Fruit fly (Drosophila melanogaster) whole organism, wandering third instar larva: Measurements from ENCODE around the gene CG16781.

Source experiments
- CG32264 ChIP-seq: fragments of 200-800 bp; sonication (Bioruptor generic); optimal IDR thresholded peaks from 2 replicates; lab custom pipeline; 2016; ENCODE audit warnings: missing biosample characterization, missing genetic modification characterization
- CrebA ChIP-seq: fragments of 200-800 bp; sonication (Bioruptor generic); optimal IDR thresholded peaks from 2 replicates; lab custom pipeline; 2016; ENCODE audit warnings: missing biosample characterization, mild to moderate bottlenecking, missing genetic modification characterization, borderline replicate concordance
- Dfd ChIP-seq: fragments of >200 bp; optimal IDR thresholded peaks from 2 replicates; lab custom pipeline; 2017; ENCODE audit warnings: missing biosample characterization, missing genetic modification characterization
- Dif ChIP-seq: fragments of 200-275, 200-300 bp; sonication (Bioruptor generic); optimal IDR thresholded peaks from 2 replicates; lab custom pipeline; 2018; ENCODE audit warnings: missing biosample characterization, missing genetic modification characterization; ENCODE audit not compliant: partially characterized antibody
- GATAd ChIP-seq: sonication (Bioruptor generic); optimal IDR thresholded peaks from 2 replicates; lab custom pipeline; 2016; ENCODE audit warnings: missing biosample characterization, missing genetic modification characterization
- HLH106 ChIP-seq: fragments of 200-800 bp; optimal IDR thresholded peaks from 3 replicates; lab custom pipeline; 2019; ENCODE audit warnings: missing biosample characterization, mild to moderate bottlenecking, missing genetic modification characterization, moderate library complexity
- Hnf4 ChIP-seq: fragments of 200-800 bp; sonication (Bioruptor generic); optimal IDR thresholded peaks from 2 replicates; lab custom pipeline; 2016; ENCODE audit warnings: missing biosample characterization, mild to moderate bottlenecking, missing genetic modification characterization
- Hr78 ChIP-seq: fragments of >200 bp; optimal IDR thresholded peaks from 2 replicates; lab custom pipeline; 2017; ENCODE audit warnings: missing biosample characterization, missing genetic modification characterization
- Hr83 ChIP-seq: fragments of 200-300 bp; sonication (Bioruptor generic); optimal IDR thresholded peaks from 2 replicates; lab custom pipeline; 2016; ENCODE audit warnings: missing biosample characterization, mild to moderate bottlenecking, missing genetic modification characterization, moderate library complexity; ENCODE audit not compliant: poor library complexity, severe bottlenecking
- Jra ChIP-seq: sonication (Bioruptor generic); optimal IDR thresholded peaks from 2 replicates; lab custom pipeline; 2016; ENCODE audit warnings: missing biosample characterization, missing genetic modification characterization
- Mio ChIP-seq: sonication (Bioruptor generic); optimal IDR thresholded peaks from 2 replicates; lab custom pipeline; 2016; ENCODE audit warnings: missing biosample characterization, missing genetic modification characterization
- Myc ChIP-seq: fragments of >200 bp; optimal IDR thresholded peaks from 2 replicates; lab custom pipeline; 2017
- OdsH ChIP-seq: fragments of 200-800 bp; sonication (Bioruptor generic); optimal IDR thresholded peaks from 2 replicates; lab custom pipeline; 2016; ENCODE audit warnings: missing biosample characterization, mild to moderate bottlenecking, missing genetic modification characterization
- Vsx2 ChIP-seq: fragments of 200-300, 225-300 bp; sonication (Bioruptor generic); optimal IDR thresholded peaks from 2 replicates; lab custom pipeline; 2018; ENCODE audit warnings: missing biosample characterization, missing genetic modification characterization; ENCODE audit not compliant: partially characterized antibody
- br ChIP-seq: fragments of 200-800 bp; sonication (Bioruptor generic); optimal IDR thresholded peaks from 2 replicates; lab custom pipeline; 2016; ENCODE audit warnings: missing biosample characterization, missing genetic modification characterization
- brk ChIP-seq: fragments of 200-800 bp; sonication (Bioruptor generic); optimal IDR thresholded peaks from 2 replicates; lab custom pipeline; 2016; ENCODE audit warnings: missing biosample characterization, mild to moderate bottlenecking, missing genetic modification characterization
- dmrt93B ChIP-seq: fragments of 200-800 bp; sonication (Bioruptor generic); optimal IDR thresholded peaks from 2 replicates; lab custom pipeline; 2018; ENCODE audit warnings: missing biosample characterization, mild to moderate bottlenecking, missing genetic modification characterization
- dsf ChIP-seq: sonication (Bioruptor generic); optimal IDR thresholded peaks from 2 replicates; lab custom pipeline; 2016; ENCODE audit warnings: missing biosample characterization, missing genetic modification characterization, borderline replicate concordance
- ey ChIP-seq: fragments of 200-800 bp; sonication (Bioruptor generic); optimal IDR thresholded peaks from 2 replicates; lab custom pipeline; 2016; ENCODE audit warnings: missing biosample characterization, missing genetic modification characterization
- foxo ChIP-seq, 2 experiments: fragments of 200-800 bp; sonication (Bioruptor generic); optimal IDR thresholded peaks; 2 replicates in 1 of 2; 3 replicates in 1 of 2; lab custom pipeline; 2016 to 2017; ENCODE audit warnings: missing biosample characterization in 2 of 2, missing genetic modification characterization in 2 of 2
- h ChIP-seq: fragments of 200-800 bp; sonication (Bioruptor generic); optimal IDR thresholded peaks from 3 replicates; lab custom pipeline; 2016; ENCODE audit warnings: missing biosample characterization, mild to moderate bottlenecking, missing genetic modification characterization
- jim ChIP-seq: fragments of 175-275, 200-325 bp; sonication (Bioruptor generic); optimal IDR thresholded peaks from 2 replicates; lab custom pipeline; 2016; ENCODE audit warnings: missing biosample characterization, mild to moderate bottlenecking, missing genetic modification characterization
- lola ChIP-seq: fragments of >200 bp; optimal IDR thresholded peaks from 2 replicates; lab custom pipeline; 2017; ENCODE audit warnings: missing biosample characterization, missing genetic modification characterization
- pan ChIP-seq: fragments of >200 bp; optimal IDR thresholded peaks from 2 replicates; lab custom pipeline; 2017
- psq ChIP-seq: fragments of 200-800 bp; sonication (Bioruptor generic); optimal IDR thresholded peaks from 3 replicates; lab custom pipeline; 2017; ENCODE audit warnings: missing biosample characterization, mild to moderate bottlenecking, missing genetic modification characterization, moderate library complexity
- rgr ChIP-seq: fragments of 200-800 bp; sonication (Bioruptor generic); optimal IDR thresholded peaks from 3 replicates; lab custom pipeline; 2016; ENCODE audit warnings: missing biosample characterization, mild to moderate bottlenecking, missing genetic modification characterization
- sage ChIP-seq: fragments of 200-800 bp; sonication (Bioruptor generic); optimal IDR thresholded peaks from 2 replicates; lab custom pipeline; 2016; ENCODE audit warnings: missing biosample characterization, mild to moderate bottlenecking, missing genetic modification characterization
- sv ChIP-seq: fragments of 200-800 bp; sonication (Bioruptor generic); optimal IDR thresholded peaks from 3 replicates; lab custom pipeline; 2016; ENCODE audit warnings: missing biosample characterization, missing genetic modification characterization
- tai ChIP-seq: sonication (Bioruptor generic); optimal IDR thresholded peaks from 2 replicates; lab custom pipeline; 2016; ENCODE audit warnings: missing biosample characterization, missing genetic modification characterization
- usp ChIP-seq: fragments of >200 bp; optimal IDR thresholded peaks from 2 replicates; lab custom pipeline; 2017; ENCODE audit warnings: missing biosample characterization, missing genetic modification characterization
- woc ChIP-seq: sonication (Bioruptor generic); optimal IDR thresholded peaks from 2 replicates; lab custom pipeline; 2016; ENCODE audit warnings: missing biosample characterization, mild to moderate bottlenecking, missing genetic modification characterization

CG16781 gene

DNA sequence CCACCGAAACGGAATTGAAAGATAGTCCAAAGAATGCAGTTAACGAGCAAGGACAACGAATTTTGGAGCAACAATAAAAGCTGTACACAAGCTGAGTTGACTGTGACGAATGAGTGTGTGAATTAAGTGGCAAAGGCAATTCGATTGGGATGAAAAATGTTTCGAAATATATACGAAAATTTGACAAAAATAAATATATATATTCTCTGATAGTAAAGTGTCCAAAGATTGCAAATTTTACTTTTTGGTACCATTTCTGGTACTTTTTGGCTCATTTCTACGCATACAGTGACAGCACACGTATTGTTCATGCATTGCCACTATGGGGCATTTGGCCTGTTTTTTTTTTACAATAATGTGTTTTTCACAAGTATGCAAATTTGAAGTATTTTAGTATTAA is at the start of gene CG16781:
Gene CG16781 (minus strand): TSS at position 101 of the 400 bp plus-strand sequence.
- TF ChIP-seq CG32264 (GFP tag; lab: Kevin White, UChicago) (no peak), Dif (GFP tag; lab: Kevin White, UChicago) (no peak), lola (GFP tag; lab: Kevin White, UChicago) (no peak), dmrt93B (GFP tag; lab: Kevin White, UChicago) (no peak), usp (GFP tag; lab: Kevin White, UChicago) (no peak), Jra (GFP tag; lab: Kevin White, UChicago) (no peak), woc (GFP tag; lab: Kevin White, UChicago) (no peak), sv (GFP tag; lab: Kevin White, UChicago) (no peak), Myc (lab: Kevin White, UChicago) (no peak), tai (GFP tag; lab: Kevin White, UChicago) (no peak), OdsH (GFP tag; lab: Kevin White, UChicago) (no peak), psq (GFP tag; lab: Kevin White, UChicago) (no peak), foxo (GFP tag; optimal IDR thresholded peaks at IDR 0.05; lab: Kevin White, UChicago) (no peak), ey (GFP tag; lab: Kevin White, UChicago) (no peak), Hr83 (GFP tag; lab: Kevin White, UChicago) (no peak)

DNA sequence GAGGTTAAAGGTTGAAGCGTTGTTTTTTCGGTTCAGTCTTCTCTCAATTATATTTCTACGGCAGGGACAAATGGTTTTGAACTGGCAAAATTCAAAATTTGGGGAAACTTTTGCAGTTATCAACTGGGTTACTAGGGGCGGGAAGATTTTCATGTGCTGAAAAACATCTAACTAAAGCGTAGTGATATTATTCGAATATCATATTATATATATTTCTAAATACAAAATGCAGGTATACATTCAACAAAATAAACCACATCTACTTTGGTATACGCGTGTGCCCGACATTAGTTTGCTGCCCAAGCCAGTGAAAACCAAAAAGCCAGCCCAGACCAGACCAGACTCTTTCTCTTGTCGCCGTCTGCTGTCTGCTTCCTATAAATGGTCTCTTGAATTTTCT is 40.9 kb upstream of the CG16781 start, which contains the start of gene Gas8:
Gene Gas8 (minus strand): TSS at position 101 of the 400 bp plus-strand sequence.
- TF ChIP-seq woc (GFP tag; lab: Kevin White, UChicago) (no peak), br (GFP tag; lab: Kevin White, UChicago) (no peak)

DNA sequence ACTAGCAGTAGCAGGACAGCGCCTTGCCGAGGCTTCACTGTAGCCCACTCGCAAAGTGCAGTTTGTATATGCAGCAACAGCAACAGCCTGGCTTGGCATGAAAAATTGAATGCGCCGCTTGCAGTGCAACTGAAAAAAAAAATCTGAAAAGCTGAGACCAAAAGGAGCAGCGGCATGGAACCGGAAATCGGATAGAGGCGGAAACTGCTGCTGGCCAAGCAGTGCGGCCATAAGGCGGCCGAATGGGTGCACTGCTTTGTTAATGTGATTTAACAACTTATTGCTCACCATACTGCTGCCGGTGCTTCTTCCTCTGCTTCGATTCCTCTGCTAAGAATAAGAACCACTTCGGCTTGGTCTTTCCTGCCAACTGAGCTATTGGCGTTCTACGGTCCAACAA is 40.4 kb upstream of the CG16781 start:
- TF ChIP-seq Hr78 (GFP tag; lab: Kevin White, UChicago) (no peak), sv (GFP tag; lab: Kevin White, UChicago) (no peak), Hr83 (GFP tag; lab: Kevin White, UChicago) (no peak), CG32264 (GFP tag; lab: Kevin White, UChicago) (no peak), Jra (GFP tag; lab: Kevin White, UChicago) (no peak), OdsH (GFP tag; lab: Kevin White, UChicago) (no peak), dmrt93B (GFP tag; lab: Kevin White, UChicago) (no peak), sage (no peak)

DNA sequence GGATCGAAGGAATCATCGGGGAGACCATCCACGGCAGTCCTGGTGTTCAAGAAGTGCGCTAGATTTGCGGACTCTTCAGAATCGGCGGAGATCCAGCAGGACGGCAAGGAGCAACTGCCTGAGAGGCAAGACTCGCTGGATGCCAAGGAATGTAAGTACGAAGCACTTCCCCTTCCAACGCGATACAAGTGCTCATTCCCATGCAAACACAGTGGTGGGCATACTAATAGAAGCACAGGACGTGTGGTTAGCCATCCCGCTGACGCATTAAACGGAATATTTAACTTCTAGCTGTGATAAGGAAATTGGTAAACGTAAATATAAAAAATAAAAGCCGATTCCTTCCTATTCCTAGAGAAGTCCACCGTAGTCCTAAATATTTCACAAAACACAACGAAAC is 22.0 kb upstream of the CG16781 start:
- TF ChIP-seq pan (no peak), brk (GFP tag; lab: Kevin White, UChicago) (no peak), rgr (GFP tag; lab: Kevin White, UChicago) (no peak), Dif (GFP tag; lab: Kevin White, UChicago) (no peak), Jra (GFP tag; lab: Kevin White, UChicago) (no peak), HLH106 (tag; lab: Kevin White, UChicago) (no peak), CG32264 (GFP tag; lab: Kevin White, UChicago) (no peak), Myc (lab: Kevin White, UChicago) (no peak), dsf (GFP tag; lab: Kevin White, UChicago) (no peak), Vsx2 (no peak), lola (GFP tag; lab: Kevin White, UChicago) (no peak), Dfd (no peak), CrebA (GFP tag; lab: Kevin White, UChicago) (no peak), jim (no peak), Mio (GFP tag; lab: Kevin White, UChicago) (no peak), Hr78 (GFP tag; lab: Kevin White, UChicago) (no peak), h (GFP tag; lab: Kevin White, UChicago) (no peak), ey (GFP tag; lab: Kevin White, UChicago) (no peak), GATAd (GFP tag; lab: Kevin White, UChicago) (no peak), sv (GFP tag; lab: Kevin White, UChicago) (no peak)

DNA sequence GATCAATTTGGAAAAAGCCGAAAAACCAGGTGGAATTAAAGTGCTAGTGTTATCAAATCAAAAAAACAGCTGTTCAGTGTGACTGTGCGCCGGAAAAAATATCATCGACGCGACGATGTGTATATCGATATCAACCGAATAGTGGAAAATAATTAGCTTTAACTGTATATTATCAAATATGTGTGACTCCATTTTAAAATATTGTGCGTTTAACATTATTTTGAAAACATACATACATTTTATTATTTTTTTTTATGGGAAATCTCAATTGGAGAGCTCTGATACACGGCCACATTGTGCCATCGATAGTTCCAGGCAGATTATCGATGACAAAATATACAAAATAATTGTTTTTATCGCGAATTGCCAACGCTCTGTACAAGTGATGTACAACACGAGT is 21.5 kb upstream of the CG16781 start, which contains the start of the genes CG14270 and CG10803:
Gene CG14270 (minus strand): TSS at position 75 of the 400 bp plus-strand sequence.
Gene CG10803 (plus strand): TSS at position 347 of the 400 bp plus-strand sequence.
- TF ChIP-seq sage (no peak), foxo (GFP tag; optimal IDR thresholded peaks at IDR 0.05; lab: Kevin White, UChicago) (peak in 1 of 2 experiments; percentile 14), OdsH (GFP tag; lab: Kevin White, UChicago) (no peak), Jra (GFP tag; lab: Kevin White, UChicago) (peak; percentile 27), Vsx2 (peak; percentile 2), Myc (lab: Kevin White, UChicago) (no peak), h (GFP tag; lab: Kevin White, UChicago) (no peak), rgr (GFP tag; lab: Kevin White, UChicago) (no peak), psq (GFP tag; lab: Kevin White, UChicago) (peak; percentile 4), Hnf4 (peak; percentile 51), brk (GFP tag; lab: Kevin White, UChicago) (peak; percentile 9), CG32264 (GFP tag; lab: Kevin White, UChicago) (no peak), Hr83 (GFP tag; lab: Kevin White, UChicago) (no peak), tai (GFP tag; lab: Kevin White, UChicago) (peak; percentile 68)
